Worm (Caenorhabditis elegans): ENCODE measurements around the gene prmt-4.

prmt-4 gene

ce11 chrIV:572487-572886 is 31.0 kb downstream of the prmt-4 start, which contains the start of gene gex-2 (continued):
- TF ChIP-seq mef-2 (tag; optimal IDR thresholded peaks at IDR 0.05) = no peak
- TF ChIP-seq lin-14 (GFP tag; optimal IDR thresholded peaks at IDR 0.05) = no peak
- no peak for TF ChIP-seq egl-13 (tag; optimal IDR thresholded peaks at IDR 0.05)
- TF ChIP-seq efl-3 (GFP tag; optimal IDR thresholded peaks at IDR 0.05) = no peak
- peak; percentile 51 to 59 for TF ChIP-seq lin-35 (GFP tag; optimal IDR thresholded peaks at IDR 0.05)
- TF ChIP-seq ceh-90 (tag; optimal IDR thresholded peaks at IDR 0.05) = no peak
- no peak for TF ChIP-seq grh-1 (GFP tag; IDR thresholded peaks at IDR 0.05)
- no peak for TF ChIP-seq jun-1 (tag; optimal IDR thresholded peaks at IDR 0.05)
- TF ChIP-seq C34B4.2 (tag; optimal IDR thresholded peaks at IDR 0.05) = no peak
- no peak for TF ChIP-seq zip-4 (GFP tag; optimal IDR thresholded peaks at IDR 0.05)
- no peak for TF ChIP-seq sptf-1 (tag; optimal IDR thresholded peaks at IDR 0.05)
- TF ChIP-seq fkh-4 (tag; optimal IDR thresholded peaks at IDR 0.05; ENCODE audit: borderline replicate concordance) = no peak
- TF ChIP-seq xbp-1 (tag; optimal IDR thresholded peaks at IDR 0.05) = no peak
- no peak for TF ChIP-seq C04F5.9 (tag; optimal IDR thresholded peaks at IDR 0.05)
- no peak for TF ChIP-seq hlh-17 (GFP tag; optimal IDR thresholded peaks at IDR 0.05; ENCODE audit: borderline replicate concordance)
- no peak for TF ChIP-seq isw-1 (GFP tag; IDR thresholded peaks at IDR 0.05)
- TF ChIP-seq ceh-82 (tag; optimal IDR thresholded peaks at IDR 0.05) = peak in 1 of 3 experiments; percentile 24
- TF ChIP-seq nhr-85 (tag) = no peak

ce11 chrIV:570799-571300 is 32.6 kb downstream of the prmt-4 start, which contains the start of gene F56A11.5:
TSS of gene F56A11.5 (minus strand) at chrIV:570849.
- TF ChIP-seq pax-3 (tag; optimal IDR thresholded peaks at IDR 0.05) (no peak), jun-1 (tag; optimal IDR thresholded peaks at IDR 0.05) (no peak), skn-1 (tag; optimal IDR thresholded peaks at IDR 0.05) (no peak), egl-27 (tag; optimal IDR thresholded peaks at IDR 0.05) (no peak), xbp-1 (tag; optimal IDR thresholded peaks at IDR 0.05) (no peak), lin-14 (GFP tag; optimal IDR thresholded peaks at IDR 0.05) (no peak), lir-3 (tag; optimal IDR thresholded peaks at IDR 0.05; ENCODE audit: poor library complexity) (no peak), elt-2 (tag; optimal IDR thresholded peaks at IDR 0.05) (no peak), unc-130 (tag; optimal IDR thresholded peaks at IDR 0.05) (no peak), mab-9 (GFP tag; IDR thresholded peaks at IDR 0.05) (no peak), unc-62 (GFP tag; optimal IDR thresholded peaks at IDR 0.05) (no peak), tlp-1 (tag; optimal IDR thresholded peaks at IDR 0.05) (no peak)

ce11 chrIV:564000-564399 is 39.4 kb downstream of the prmt-4 start:
- TF ChIP-seq efl-3 (GFP tag; optimal IDR thresholded peaks at IDR 0.05) (no peak), lir-3 (tag; optimal IDR thresholded peaks at IDR 0.05; ENCODE audit: poor library complexity) (no peak), ceh-88 (GFP tag; IDR thresholded peaks at IDR 0.05) (no peak), nhr-237 (tag; optimal IDR thresholded peaks at IDR 0.05) (no peak), sup-37 (GFP tag; optimal IDR thresholded peaks at IDR 0.05) (no peak), efl-1 (optimal IDR thresholded peaks at IDR 0.05) (no peak), efl-1 (GFP tag; optimal IDR thresholded peaks at IDR 0.05 in 1 of 2) (peak in 1 of 2 experiments; percentile 35)

- TF ChIP-seq pax-3 (tag; optimal IDR thresholded peaks at IDR 0.05) = no peak
- no peak for TF ChIP-seq jun-1 (tag; optimal IDR thresholded peaks at IDR 0.05)
- no peak for TF ChIP-seq lin-15B (tag; optimal IDR thresholded peaks at IDR 0.05)
- no peak for TF ChIP-seq nhr-85 (tag)
- no peak for TF ChIP-seq efl-1 (optimal IDR thresholded peaks at IDR 0.05)
- no peak for TF ChIP-seq efl-1 (GFP tag; optimal IDR thresholded peaks at IDR 0.05 in 1 of 2)
- no peak for TF ChIP-seq nhr-90 (tag; optimal IDR thresholded peaks at IDR 0.05; ENCODE audit: poor library complexity)
- TF ChIP-seq pag-3 (tag; optimal IDR thresholded peaks at IDR 0.05; ENCODE audit: borderline replicate concordance, insufficient read depth) = no peak
- TF ChIP-seq unc-98 (GFP tag; IDR thresholded peaks at IDR 0.05) = no peak
- no peak for TF ChIP-seq pqm-1 (tag; optimal IDR thresholded peaks at IDR 0.05)
- no peak for TF ChIP-seq lin-35 (GFP tag; optimal IDR thresholded peaks at IDR 0.05)
- peak; percentile 24 for TF ChIP-seq fkh-10 (GFP tag; optimal IDR thresholded peaks at IDR 0.05)
- TF ChIP-seq xbp-1 (tag; optimal IDR thresholded peaks at IDR 0.05) = no peak
- TF ChIP-seq vab-15 (tag; optimal IDR thresholded peaks at IDR 0.05) = no peak
- TF ChIP-seq fos-1 (tag; optimal IDR thresholded peaks at IDR 0.05) = no peak
- TF ChIP-seq lin-14 (GFP tag; optimal IDR thresholded peaks at IDR 0.05) = peak; percentile 60
- no peak for TF ChIP-seq lin-13 (GFP tag; optimal IDR thresholded peaks at IDR 0.05)
- no peak for TF ChIP-seq grh-1 (GFP tag; IDR thresholded peaks at IDR 0.05)
- TF ChIP-seq ceh-82 (tag; optimal IDR thresholded peaks at IDR 0.05) = peak in 1 of 3 experiments; percentile 16
Observed at ce11 chrIV:563417-563816, 40.0 kb downstream of the prmt-4 start.

All from whole organism, L1 larva.